Fruit fly (Drosophila melanogaster) Kc167 (cell line): ENCODE measurements around the gene CG14431.

Experiments used
- Myc ChIP-seq: fragments of >200 bp; optimal IDR thresholded peaks from 2 replicates; lab custom pipeline; 2017; ENCODE audit warnings: missing external identifiers
- Sin3A ChIP-seq: fragments of >200 bp; optimal IDR thresholded peaks from 2 replicates; lab custom pipeline; 2018; ENCODE audit warnings: missing external identifiers
- h ChIP-seq: fragments of >200 bp; optimal IDR thresholded peaks from 3 replicates; lab custom pipeline; 2018; ENCODE audit warnings: missing external identifiers
- insv ChIP-seq: fragments of >200 bp; optimal IDR thresholded peaks from 3 replicates; lab custom pipeline; 2018; ENCODE audit warnings: missing external identifiers
- psq ChIP-seq: fragments of >200 bp; optimal IDR thresholded peaks from 2 replicates; lab custom pipeline; 2017; ENCODE audit warnings: missing external identifiers
- ttk ChIP-seq: sonication (Bioruptor generic); optimal IDR thresholded peaks from 2 replicates; lab custom pipeline; 2017; ENCODE audit warnings: missing external identifiers

CG14431 gene

DNA sequence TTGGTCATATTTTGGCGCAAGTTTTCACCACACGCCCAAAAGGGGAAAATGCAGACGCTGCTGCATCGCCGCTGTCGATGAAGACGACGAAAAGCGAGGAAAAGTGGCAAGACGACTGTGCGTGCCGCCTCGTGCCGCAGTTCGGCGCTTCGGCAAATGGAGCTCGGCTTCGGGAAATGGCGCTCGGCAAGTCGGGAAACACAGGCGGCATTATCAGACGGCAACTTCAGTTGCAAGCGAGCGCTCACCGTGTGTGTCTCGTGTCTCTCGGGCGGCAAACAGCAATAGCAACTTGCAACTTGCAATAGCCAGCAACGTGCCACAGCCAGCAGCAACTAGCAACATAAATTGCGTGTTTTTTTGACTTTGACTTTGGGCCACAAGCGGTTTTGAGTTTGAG is at the start of gene CG14431:
Gene CG14431, plus strand, starts transcription at position 200 of the 400 bp plus-strand sequence.
- TF ChIP-seq h (lab: Kevin White, UChicago) = no peak

DNA sequence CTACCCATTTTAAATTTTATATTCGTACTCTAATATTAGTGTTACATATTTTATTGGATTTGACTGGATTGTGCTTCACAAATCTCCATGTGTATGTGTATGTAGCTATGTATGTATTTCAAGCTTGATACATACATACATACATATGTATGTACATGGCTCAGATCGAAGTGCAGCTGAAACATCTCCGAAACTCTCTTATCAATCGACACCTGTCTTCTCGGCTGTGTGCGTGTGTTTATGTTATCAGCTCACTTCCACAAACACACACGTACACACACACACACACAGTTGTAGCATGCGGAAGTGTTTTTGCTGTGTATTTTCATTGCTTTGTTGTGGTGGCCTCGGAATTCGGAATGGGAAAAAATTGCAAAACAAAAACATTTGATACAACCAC is 48.8 kb upstream of the CG14431 start:
- peak; percentile 69 for TF ChIP-seq psq (lab: Kevin White, UChicago)
- no peak for TF ChIP-seq h (lab: Kevin White, UChicago)

DNA sequence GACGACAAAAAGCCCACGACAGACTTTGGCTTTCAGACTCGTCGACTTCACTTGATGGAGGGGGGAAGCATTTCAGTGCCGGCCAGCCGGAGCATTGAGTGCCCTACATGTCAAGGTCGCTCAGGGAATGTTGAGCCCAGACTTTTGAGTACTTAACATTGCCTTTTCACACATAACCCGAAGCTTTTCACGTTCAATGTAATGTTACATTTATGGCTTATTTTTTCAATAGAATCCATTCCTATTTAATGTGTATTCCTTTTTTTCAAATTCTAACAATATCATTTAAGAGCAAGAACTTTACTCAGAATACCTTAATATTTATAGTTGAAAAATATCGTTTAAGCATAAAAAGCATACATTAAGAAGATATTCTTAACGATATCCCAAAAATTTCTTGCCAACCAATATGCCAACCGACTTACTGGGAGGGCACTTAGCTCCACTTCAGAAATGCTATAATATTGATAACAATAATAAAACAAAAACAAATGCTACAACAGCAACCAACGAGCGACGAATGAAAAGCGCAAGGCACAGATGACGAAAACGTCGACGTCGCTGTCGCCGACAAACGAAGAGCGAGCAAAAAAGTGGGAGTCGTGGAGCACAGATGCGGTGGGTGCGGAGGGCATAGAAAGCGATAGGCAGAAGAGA is 48.2 kb upstream of the CG14431 start:
- TF ChIP-seq ttk (lab: Kevin White, UChicago) (no peak), h (lab: Kevin White, UChicago) (no peak), psq (lab: Kevin White, UChicago) (no peak), Myc (lab: Kevin White, UChicago) (no peak), insv (no peak)

DNA sequence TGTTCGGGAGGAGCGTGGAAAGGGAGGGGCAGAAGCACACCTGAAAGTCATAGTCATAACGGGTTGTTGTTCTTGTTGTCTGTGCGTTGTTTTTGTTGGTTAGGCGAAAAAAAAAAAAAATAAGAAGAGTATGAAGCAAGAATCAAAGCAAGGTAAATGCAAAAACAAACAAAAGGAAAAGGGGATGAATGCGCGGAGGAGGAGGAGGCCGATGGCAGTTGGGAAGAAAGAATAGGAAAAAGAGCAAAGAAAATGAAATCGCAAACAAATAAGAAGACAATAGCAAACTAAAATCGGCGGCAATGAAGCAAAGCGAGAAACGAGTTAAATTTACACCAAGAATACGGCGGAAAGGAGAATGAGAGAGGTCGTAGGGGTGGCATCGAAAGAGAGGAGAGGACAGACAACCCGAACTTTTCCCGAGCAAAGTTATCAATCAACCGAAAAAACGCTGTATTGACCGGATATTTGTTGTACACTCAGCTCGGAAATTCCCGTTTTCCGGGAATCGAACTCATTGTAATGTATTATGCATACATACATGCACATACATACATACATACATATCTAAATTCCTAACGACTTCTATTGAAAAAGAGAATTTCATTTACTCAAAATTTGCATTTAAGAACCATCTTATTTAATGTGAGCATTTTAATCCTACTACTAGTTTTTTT is 47.5 kb upstream of the CG14431 start:
- TF ChIP-seq Myc (lab: Kevin White, UChicago) = no peak
- TF ChIP-seq Sin3A (lab: Kevin White, UChicago) = no peak
- no peak for TF ChIP-seq psq (lab: Kevin White, UChicago)
- no peak for TF ChIP-seq ttk (lab: Kevin White, UChicago)
- no peak for TF ChIP-seq insv
- no peak for TF ChIP-seq h (lab: Kevin White, UChicago)

DNA sequence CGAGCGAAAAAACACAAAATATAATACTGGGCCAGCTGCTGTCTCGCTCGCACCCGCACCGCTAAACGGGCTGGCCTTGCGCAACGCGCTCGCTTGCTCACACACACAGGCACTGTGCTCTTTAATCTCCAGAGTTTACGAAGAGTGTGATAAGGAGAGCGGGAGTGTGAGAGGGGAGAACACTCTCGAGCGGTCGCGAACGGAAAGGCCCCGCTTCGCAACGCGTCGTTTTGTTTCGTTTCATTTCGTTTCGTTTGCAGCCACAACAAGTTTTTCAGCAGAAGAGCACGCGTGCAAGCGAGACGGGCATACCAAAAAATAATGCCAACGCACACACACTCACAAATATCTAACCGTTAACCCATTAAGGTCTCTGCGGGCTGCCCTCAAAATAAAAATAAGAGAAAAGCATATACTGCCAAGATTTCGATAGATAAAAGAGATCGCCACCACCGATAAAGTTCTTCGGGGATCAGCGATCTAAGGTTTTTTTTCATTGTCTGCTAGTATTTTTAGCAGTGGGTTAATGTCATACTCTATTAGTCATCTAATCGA is 46.5 kb upstream of the CG14431 start:
- no peak for TF ChIP-seq h (lab: Kevin White, UChicago)
- no peak for TF ChIP-seq ttk (lab: Kevin White, UChicago)
- no peak for TF ChIP-seq psq (lab: Kevin White, UChicago)
- no peak for TF ChIP-seq insv
- TF ChIP-seq Myc (lab: Kevin White, UChicago) = no peak
- no peak for TF ChIP-seq Sin3A (lab: Kevin White, UChicago)

DNA sequence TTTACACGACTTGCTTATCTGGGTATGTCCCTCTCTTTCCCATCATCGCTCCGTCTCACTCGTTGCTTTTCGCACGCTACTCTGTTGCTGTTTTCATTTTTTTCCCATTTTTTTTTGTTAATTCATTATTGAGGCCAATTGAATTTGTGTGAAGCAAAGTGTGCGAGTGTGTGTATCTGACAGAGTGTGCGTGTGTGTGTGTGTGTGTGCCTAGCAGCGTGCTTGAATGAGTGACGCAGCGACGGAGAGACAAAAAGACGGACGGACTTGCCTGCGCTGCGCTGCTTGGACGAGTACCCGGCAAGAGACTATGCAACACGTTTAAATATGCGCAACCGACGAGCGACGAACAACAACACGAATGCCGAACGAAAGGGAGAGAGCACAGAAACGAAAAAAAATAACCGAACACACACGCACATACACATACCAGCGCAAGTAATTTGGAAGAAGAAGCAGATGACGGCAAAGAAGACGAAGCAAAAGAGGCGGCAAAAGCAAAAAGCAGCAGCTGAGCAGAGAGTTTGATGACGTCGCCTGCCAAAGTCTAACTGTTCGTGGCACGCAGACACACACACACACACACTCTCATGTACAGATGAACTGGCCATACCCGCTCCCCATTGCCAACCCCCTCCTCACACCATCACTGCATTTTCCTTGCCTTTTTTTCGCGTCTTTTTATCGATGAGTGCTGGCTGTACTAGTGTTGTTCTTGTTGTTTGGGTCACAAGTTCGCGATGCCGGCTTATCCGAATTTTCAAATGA is 45.4 kb upstream of the CG14431 start:
- TF ChIP-seq insv = no peak
- TF ChIP-seq psq (lab: Kevin White, UChicago) = peak; percentile 52
- no peak for TF ChIP-seq ttk (lab: Kevin White, UChicago)

DNA sequence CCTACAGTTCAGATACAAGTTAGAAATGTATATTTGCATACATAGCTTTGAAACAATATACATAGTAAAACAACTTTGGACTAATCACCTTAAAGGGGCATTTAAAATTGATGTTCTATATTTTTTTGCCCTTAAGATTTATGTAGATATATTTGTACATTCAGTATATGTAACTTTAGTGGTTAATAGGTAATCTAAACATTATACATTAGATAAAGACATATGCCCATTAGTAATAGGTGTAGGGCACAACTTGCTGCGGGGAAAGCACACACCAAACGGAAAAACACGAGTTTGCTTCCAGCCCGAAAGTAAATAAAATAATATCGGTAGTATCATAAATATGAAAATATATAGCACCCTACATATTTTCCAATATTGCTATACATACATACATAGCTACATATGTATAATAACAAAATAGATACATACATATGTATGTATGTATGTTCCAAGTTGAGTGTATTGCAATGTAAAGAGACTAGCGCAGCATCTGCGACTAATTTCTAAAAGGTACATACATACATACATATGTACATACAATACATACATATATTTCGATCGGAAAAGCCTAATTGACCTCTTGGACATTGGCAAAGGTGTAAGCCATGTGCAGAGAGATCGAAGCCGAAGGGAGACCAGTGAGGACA is 44.7 kb upstream of the CG14431 start, which contains the start of gene CG43736:
Gene CG43736, plus strand, starts transcription at position 600 of the 650 bp plus-strand sequence.
- no peak for TF ChIP-seq Sin3A (lab: Kevin White, UChicago)
- no peak for TF ChIP-seq Myc (lab: Kevin White, UChicago)

DNA sequence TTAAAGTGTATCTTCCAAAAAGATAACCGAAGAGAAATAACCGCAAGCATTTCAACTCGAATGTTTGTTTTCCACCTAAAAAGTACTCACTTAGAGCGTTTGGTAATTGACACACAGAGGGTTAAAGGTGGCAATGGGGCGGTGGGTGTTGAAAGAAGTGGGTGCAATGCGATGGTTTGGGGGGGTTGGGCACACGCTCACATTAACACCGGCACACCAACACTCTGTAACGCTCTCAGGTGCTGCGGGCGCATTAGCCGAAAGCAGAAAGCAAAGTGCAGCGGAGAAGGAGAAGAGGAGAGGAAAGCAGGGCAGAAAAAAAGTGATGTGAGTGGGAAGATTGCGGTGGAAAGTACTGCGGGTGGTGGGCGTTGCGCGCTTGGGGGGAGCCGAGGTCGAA is 43.0 kb upstream of the CG14431 start:
- no peak for TF ChIP-seq psq (lab: Kevin White, UChicago)

DNA sequence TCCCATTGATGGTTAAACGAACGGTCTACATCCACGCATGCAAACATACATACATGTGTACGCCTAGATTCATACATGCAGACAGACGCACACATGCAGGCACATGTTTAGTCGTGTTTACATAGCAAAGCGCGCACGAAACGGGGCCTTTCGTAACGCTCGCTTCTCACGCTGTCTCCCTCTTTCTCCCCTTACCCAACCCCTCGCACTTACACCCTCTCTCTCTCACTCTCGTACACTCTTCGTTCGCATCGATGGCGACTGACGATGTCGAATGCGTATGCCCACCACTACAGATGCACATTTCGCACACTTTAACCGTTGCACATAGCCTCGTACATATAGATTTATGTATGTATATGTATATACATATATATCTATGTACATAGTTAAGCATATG is 42.0 kb upstream of the CG14431 start:
- TF ChIP-seq Sin3A (lab: Kevin White, UChicago) (no peak), ttk (lab: Kevin White, UChicago) (no peak), insv (no peak), psq (lab: Kevin White, UChicago) (no peak), h (lab: Kevin White, UChicago) (no peak), Myc (lab: Kevin White, UChicago) (no peak)

DNA sequence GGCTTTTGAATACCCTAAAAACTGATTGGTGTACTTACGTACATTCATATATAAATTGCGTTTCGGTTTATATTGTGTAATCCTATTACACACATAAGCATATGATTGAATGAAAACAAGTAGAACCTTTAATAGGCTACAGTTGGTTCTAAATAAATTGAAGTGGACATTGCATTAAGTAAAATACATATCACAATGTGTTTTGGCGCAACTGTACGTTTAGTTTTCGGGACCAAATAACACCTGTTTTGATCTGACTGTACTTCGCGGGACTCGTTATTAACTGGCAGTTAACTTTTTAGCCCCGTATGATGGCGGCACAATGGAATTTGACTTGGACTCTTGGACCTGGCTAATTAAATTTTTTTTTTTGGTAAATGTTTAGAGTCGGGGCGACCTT is 41.3 kb upstream of the CG14431 start:
- TF ChIP-seq Myc (lab: Kevin White, UChicago) (no peak), insv (no peak), h (lab: Kevin White, UChicago) (no peak), ttk (lab: Kevin White, UChicago) (no peak), Sin3A (lab: Kevin White, UChicago) (no peak), psq (lab: Kevin White, UChicago) (no peak)

DNA sequence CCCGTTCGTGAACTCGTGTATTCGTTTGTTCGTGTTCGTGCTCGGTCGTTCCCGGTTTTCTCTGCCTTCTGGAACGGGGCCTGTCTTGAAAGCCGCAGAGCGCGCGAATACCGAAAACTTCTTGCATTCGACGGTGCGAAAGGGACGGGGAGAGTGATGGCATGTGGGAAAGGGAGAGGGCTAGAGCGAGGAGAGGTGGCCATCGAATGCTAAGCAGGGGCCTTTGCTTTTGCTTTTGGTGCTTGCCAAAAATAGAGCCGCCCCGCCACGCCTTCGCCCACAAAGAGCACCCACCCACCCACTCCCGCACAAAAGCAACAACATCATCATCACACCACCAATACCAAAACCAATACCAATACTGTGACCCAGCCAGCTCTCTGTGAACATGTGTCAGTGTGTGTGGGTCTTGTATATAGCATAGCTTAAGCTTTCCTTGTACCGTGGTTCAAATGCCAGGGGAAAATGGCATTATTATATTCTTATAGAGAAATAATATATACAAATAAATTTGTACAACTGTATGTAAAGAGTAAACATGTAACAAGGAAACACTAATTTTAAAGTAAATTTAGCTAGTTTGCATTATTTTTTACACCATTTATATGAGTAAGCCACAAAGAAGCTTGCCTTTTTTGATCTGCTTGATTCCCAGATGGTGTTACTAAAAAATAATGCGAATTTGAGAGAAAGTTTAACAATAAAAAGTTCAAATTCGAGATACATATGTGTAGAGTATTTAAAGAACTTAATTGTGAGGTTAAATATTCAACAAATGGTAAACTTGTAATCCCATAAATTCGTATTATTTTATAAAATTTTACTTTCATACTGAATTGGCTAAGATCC is 40.7 kb upstream of the CG14431 start, which contains the start of gene CG14434:
Gene CG14434, minus strand, starts transcription at position 20 of the 849 bp plus-strand sequence.
- TF ChIP-seq Myc (lab: Kevin White, UChicago) (no peak), ttk (lab: Kevin White, UChicago) (no peak), h (lab: Kevin White, UChicago) (no peak), psq (lab: Kevin White, UChicago) (peak; percentile 89), Sin3A (lab: Kevin White, UChicago) (no peak)
